Fruit fly (Drosophila melanogaster) whole organism, prepupa: ENCODE data around the gene CG18418.

Experiments used
- CG11902 ChIP-seq: fragments of 200-800 bp; sonication (Bioruptor generic); optimal IDR thresholded peaks from 3 replicates; lab custom pipeline; 2016; ENCODE audit warnings: missing biosample characterization, missing genetic modification characterization
- CG34406 ChIP-seq: fragments of 200-800 bp; sonication (Bioruptor generic); optimal IDR thresholded peaks from 3 replicates; lab custom pipeline; 2016; ENCODE audit warnings: missing biosample characterization, missing genetic modification characterization
- CG6163 ChIP-seq: fragments of 200-800 bp; sonication (Bioruptor generic); IDR thresholded peaks from 3 replicates; pipeline ENCODE4 v1.3.6; 2022; ENCODE audit warnings: missing biosample characterization, missing genetic modification characterization
- CG6854 ChIP-seq: fragments of 200-800 bp; sonication (Bioruptor generic); optimal IDR thresholded peaks from 2 replicates; lab custom pipeline; 2017; ENCODE audit warnings: missing biosample characterization, mild to moderate bottlenecking, missing genetic modification characterization
- CG7368 ChIP-seq: fragments of 200-800 bp; sonication (Bioruptor generic); optimal IDR thresholded peaks from 3 replicates; lab custom pipeline; 2016; ENCODE audit warnings: missing biosample characterization, missing genetic modification characterization
- Sox102F ChIP-seq: fragments of 200-800 bp; sonication (Bioruptor generic); optimal IDR thresholded peaks from 2 replicates; lab custom pipeline; 2016; ENCODE audit warnings: missing biosample characterization, mild to moderate bottlenecking, missing genetic modification characterization
- acj6 ChIP-seq: fragments of 200-800 bp; sonication (Bioruptor generic); optimal IDR thresholded peaks from 3 replicates; lab custom pipeline; 2016; ENCODE audit warnings: missing biosample characterization, missing genetic modification characterization
- cyc ChIP-seq: fragments of 200-800 bp; sonication (Bioruptor generic); optimal IDR thresholded peaks from 3 replicates; lab custom pipeline; 2016; ENCODE audit warnings: missing biosample characterization, missing genetic modification characterization
- esn ChIP-seq: fragments of 200-800 bp; sonication (Bioruptor generic); optimal IDR thresholded peaks from 2 replicates; lab custom pipeline; 2016; ENCODE audit warnings: missing biosample characterization, mild to moderate bottlenecking, missing genetic modification characterization, moderate library complexity
- salr ChIP-seq, 2 experiments: fragments of 200-800 bp; sonication (Bioruptor generic); optimal IDR thresholded peaks; 3 replicates each; lab custom pipeline; 2016 to 2018; ENCODE audit warnings: missing biosample characterization in 2 of 2, missing genetic modification characterization in 2 of 2, mild to moderate bottlenecking in 1 of 2

- TF ChIP-seq salr (GFP tag; optimal IDR thresholded peaks at IDR 0.05; lab: Kevin White, UChicago), result no peak
- TF ChIP-seq Sox102F (GFP tag; lab: Kevin White, UChicago), result no peak
- TF ChIP-seq CG11902 (GFP tag; lab: Kevin White, UChicago), result no peak
- TF ChIP-seq acj6 (GFP tag; lab: Kevin White, UChicago), result no peak
- TF ChIP-seq CG6854 (GFP tag; lab: Kevin White, UChicago), result no peak
- no peak for TF ChIP-seq CG34406 (GFP tag; lab: Kevin White, UChicago)
- TF ChIP-seq cyc (GFP tag; lab: Kevin White, UChicago), result no peak
- TF ChIP-seq CG7368 (GFP tag; lab: Kevin White, UChicago), result no peak
- TF ChIP-seq esn (GFP tag; lab: Kevin White, UChicago), result no peak
- no peak for TF ChIP-seq CG6163 (GFP tag; lab: Robert Waterston, UW)
Observed at dm6 chr3L:4689970-4690369, at the start of gene CG18418.
